Fruit fly (Drosophila melanogaster) whole organism, pupa: ENCODE results near the gene CG4069.

Experiments used
- CG8301 ChIP-seq: fragments of 200-800 bp; sonication (Bioruptor generic); optimal IDR thresholded peaks from 2 replicates; lab custom pipeline; 2018; ENCODE audit warnings: missing biosample characterization, mild to moderate bottlenecking, missing genetic modification characterization
- Ets98B ChIP-seq: fragments of 200-800 bp; sonication (Bioruptor generic); IDR thresholded peaks from 2 replicates; pipeline ENCODE4 v1.3.6; 2022; ENCODE audit warnings: missing biosample characterization, missing genetic modification characterization
- fd96Ca ChIP-seq: fragments of 200-800 bp; sonication (Bioruptor generic); IDR thresholded peaks from 3 replicates; pipeline ENCODE4 v1.3.6; 2022; ENCODE audit warnings: missing biosample characterization, missing genetic modification characterization
- gl ChIP-seq: fragments of 200-800 bp; sonication (Bioruptor generic); optimal IDR thresholded peaks from 2 replicates; lab custom pipeline; 2018; ENCODE audit warnings: missing biosample characterization, mild to moderate bottlenecking, missing genetic modification characterization

DNA sequence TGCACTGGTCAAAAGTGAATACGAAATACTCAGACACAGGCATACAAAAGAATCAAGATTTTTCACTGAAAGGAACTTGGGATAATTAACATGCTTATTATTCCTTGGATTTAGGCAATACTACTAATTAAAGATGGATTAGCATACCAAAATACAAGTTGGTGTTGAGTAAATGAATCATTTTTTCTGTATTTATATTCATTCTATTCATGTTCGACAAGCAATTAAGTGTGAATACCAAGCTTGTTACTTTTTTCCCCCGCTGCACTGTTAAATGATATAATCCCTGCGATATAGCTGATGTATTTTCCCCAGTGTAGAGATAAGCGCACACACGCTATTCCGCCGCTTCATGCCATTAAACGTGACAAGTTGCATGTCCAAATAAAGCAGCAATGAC is 20.6 kb upstream of the CG4069 start:
- TF ChIP-seq Ets98B (GFP tag; lab: Robert Waterston, UW) (no peak), fd96Ca (GFP tag; lab: Robert Waterston, UW) (no peak), CG8301 (tag; lab: Kevin White, UChicago) (peak; percentile 42), gl (tag; lab: Kevin White, UChicago) (no peak)
